Worm (Caenorhabditis elegans): Measurements from ENCODE around the gene C45G7.13.

Gene C45G7.13

DNA sequence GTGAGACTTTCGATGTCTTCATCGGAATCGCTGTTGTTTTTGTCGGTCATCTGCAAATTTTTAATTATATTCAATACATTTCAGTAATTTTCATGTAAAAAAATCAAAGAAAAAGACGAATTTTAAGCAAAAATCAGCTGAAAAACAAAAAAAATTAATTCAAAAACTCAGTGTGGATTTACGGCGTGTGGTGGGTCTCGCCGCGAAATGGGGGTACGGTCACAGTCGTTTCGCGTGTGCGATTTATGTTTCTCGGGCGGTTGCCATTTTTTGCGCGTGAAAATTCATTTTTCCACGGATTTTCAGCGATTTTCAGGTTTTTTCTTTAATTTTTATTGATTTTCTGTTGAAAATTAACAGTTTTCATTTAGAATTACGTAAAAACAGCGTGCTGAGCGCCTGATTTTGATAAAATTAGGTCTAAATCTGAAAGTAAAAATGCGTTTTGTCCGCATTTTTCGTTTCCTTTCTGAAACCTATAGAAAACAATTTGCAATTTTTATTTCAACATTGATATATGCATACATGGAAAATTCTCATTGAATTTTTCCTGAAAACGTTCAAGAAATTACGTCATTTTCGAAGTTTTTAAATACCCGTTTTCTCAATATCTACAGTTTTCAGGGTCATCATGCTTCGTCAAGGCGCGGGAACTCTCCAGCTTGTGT lies 44.1 kb upstream of the C45G7.13 start, which contains the start of the genes ccdc-12 and Y69A2AR.18 (continued):
- peak; percentile 56 for TF ChIP-seq nhr-19 (GFP tag; conservative IDR thresholded peaks at IDR 0.05)
- TF ChIP-seq lin-15B (tag; optimal IDR thresholded peaks at IDR 0.05), result peak; percentile 22
- TF ChIP-seq unc-86 (tag; optimal IDR thresholded peaks at IDR 0.05), result peak; percentile 48
- TF ChIP-seq unc-130 (tag; optimal IDR thresholded peaks at IDR 0.05), result peak; percentile 77
- peak; percentile 75 for TF ChIP-seq snu-23 (GFP tag; optimal IDR thresholded peaks at IDR 0.05)
- peak; percentile 63 for TF ChIP-seq tbx-2 (tag; optimal IDR thresholded peaks at IDR 0.05)
- peak; percentile 77 to 84 for TF ChIP-seq efl-1 (optimal IDR thresholded peaks at IDR 0.05)
- peak; percentile 75 to 97 for TF ChIP-seq efl-1 (GFP tag; optimal IDR thresholded peaks at IDR 0.05 in 1 of 2)
- peak; percentile 34 for TF ChIP-seq nhr-90 (tag; optimal IDR thresholded peaks at IDR 0.05; ENCODE audit: poor library complexity)
- peak; percentile 11 for TF ChIP-seq snpc-4 (tag; optimal IDR thresholded peaks at IDR 0.05)
- TF ChIP-seq hpl-2 (GFP tag; optimal IDR thresholded peaks at IDR 0.05), result no peak
- no peak for TF ChIP-seq fkh-4 (tag; optimal IDR thresholded peaks at IDR 0.05; ENCODE audit: borderline replicate concordance)
- no peak for TF ChIP-seq fkh-10 (GFP tag; optimal IDR thresholded peaks at IDR 0.05)
- peak; percentile 45 for TF ChIP-seq nhr-20 (tag; optimal IDR thresholded peaks at IDR 0.05)
- no peak for TF ChIP-seq ceh-8 (GFP tag; optimal IDR thresholded peaks at IDR 0.05)
- TF ChIP-seq nhr-237 (tag; optimal IDR thresholded peaks at IDR 0.05), result no peak
- peak; percentile 74 to 82 for TF ChIP-seq lin-35 (GFP tag; optimal IDR thresholded peaks at IDR 0.05)
- peak; percentile 58 for TF ChIP-seq skn-1 (tag; optimal IDR thresholded peaks at IDR 0.05)
- peak; percentile 63 for TF ChIP-seq nhr-85 (tag)
- TF ChIP-seq F16B12.6 (tag; optimal IDR thresholded peaks at IDR 0.05), result peak; percentile 54
- peak; percentile 54 for TF ChIP-seq mep-1 (tag; optimal IDR thresholded peaks at IDR 0.05)
- no peak for TF ChIP-seq tlp-1 (tag; optimal IDR thresholded peaks at IDR 0.05)
- no peak for TF ChIP-seq aha-1 (tag; optimal IDR thresholded peaks at IDR 0.05)

DNA sequence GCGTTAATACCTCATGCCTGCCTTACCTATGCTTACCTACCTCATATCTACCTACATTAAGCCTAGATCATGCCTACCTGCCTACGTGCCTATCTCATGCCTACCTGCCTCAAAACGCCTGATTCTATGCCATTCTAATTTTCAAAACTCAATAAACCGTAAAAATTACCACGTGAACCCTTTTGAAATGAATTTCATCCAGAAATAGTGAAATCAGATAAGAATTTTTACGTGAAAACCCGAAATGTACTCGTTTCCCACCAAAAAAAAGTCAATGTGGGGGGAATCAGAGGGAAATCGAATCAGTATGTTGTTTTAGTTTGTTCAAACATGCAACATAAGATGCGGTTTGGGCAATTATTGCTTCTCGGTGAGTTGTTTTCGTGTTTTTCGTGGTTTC lies 37.4 kb upstream of the C45G7.13 start, which contains the start of gene Y69A2AR.19:
Gene Y69A2AR.19, plus strand, starts transcription at position 301 of the 400 bp plus-strand sequence.
- no peak for TF ChIP-seq lir-3 (tag; optimal IDR thresholded peaks at IDR 0.05; ENCODE audit: poor library complexity)
- no peak for TF ChIP-seq unc-30 (tag; optimal IDR thresholded peaks at IDR 0.05)
- no peak for TF ChIP-seq nhr-77 (tag; optimal IDR thresholded peaks at IDR 0.05)
- TF ChIP-seq F16B12.6 (tag; optimal IDR thresholded peaks at IDR 0.05), result no peak
- TF ChIP-seq ztf-4 (tag; optimal IDR thresholded peaks at IDR 0.05), result no peak
- TF ChIP-seq nhr-12 (tag; optimal IDR thresholded peaks at IDR 0.05), result no peak
- TF ChIP-seq alr-1 (tag; optimal IDR thresholded peaks at IDR 0.05; ENCODE audit: borderline replicate concordance), result no peak

DNA sequence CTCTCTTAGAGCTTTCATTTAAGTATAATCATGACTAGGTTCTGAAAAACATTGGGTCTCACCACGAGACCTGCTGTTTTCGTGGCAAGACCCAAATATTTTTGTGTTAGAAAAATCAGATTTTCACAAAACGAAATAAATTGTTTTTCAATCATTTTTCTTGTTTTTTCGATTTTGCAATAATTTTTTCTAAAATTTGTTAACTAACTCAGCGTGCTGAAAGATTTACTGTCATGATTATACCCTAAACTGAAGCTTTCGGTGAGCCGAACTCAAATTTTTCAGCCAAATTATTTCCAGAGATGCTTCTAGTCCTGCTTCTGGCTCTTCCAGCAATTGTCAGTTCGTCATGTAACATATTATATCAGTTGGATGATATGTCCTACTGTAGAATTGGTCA lies 30.8 kb upstream of the C45G7.13 start, which contains the start of gene Y69A2AL.2:
Gene Y69A2AL.2, plus strand, starts transcription at position 301 of the 400 bp plus-strand sequence.
- TF ChIP-seq hlh-4 (tag; optimal IDR thresholded peaks at IDR 0.05), result no peak
- TF ChIP-seq nhr-237 (tag; optimal IDR thresholded peaks at IDR 0.05), result no peak

DNA sequence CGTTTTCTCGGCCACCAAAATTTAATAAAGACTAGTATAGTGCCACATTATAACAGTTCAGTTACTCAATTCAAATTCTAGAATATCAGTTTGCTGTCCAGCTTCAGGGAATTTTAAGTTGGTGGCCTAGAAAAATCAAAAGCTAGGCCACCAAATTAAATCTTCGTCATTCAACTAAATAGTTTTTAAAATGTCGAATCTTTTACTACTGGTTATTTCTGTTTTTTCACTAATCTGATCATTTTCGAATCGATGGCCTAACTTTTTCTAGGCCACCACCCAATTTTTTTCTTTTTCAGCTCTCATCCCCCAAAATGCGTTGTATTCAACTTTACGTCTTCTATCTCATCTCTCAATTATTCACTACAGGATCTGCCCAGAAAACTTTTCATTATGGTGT lies 25.3 kb upstream of the C45G7.13 start, which contains the start of gene grd-16:
Gene grd-16, plus strand, starts transcription at position 301 of the 400 bp plus-strand sequence.
- TF ChIP-seq pag-3 (tag; optimal IDR thresholded peaks at IDR 0.05; ENCODE audit: borderline replicate concordance, insufficient read depth), result no peak
- no peak for TF ChIP-seq blmp-1 (tag; optimal IDR thresholded peaks at IDR 0.05)
- TF ChIP-seq hlh-4 (tag; optimal IDR thresholded peaks at IDR 0.05), result no peak
- no peak for TF ChIP-seq snpc-4 (tag; optimal IDR thresholded peaks at IDR 0.05)
- no peak for TF ChIP-seq nhr-28 (tag; optimal IDR thresholded peaks at IDR 0.05)
- no peak for TF ChIP-seq mdl-1 (tag; optimal IDR thresholded peaks at IDR 0.05)
- TF ChIP-seq rnt-1 (tag; optimal IDR thresholded peaks at IDR 0.05), result no peak
- TF ChIP-seq efl-1 (optimal IDR thresholded peaks at IDR 0.05), result no peak
- TF ChIP-seq efl-1 (GFP tag; optimal IDR thresholded peaks at IDR 0.05 in 1 of 2), result no peak
